Worm (Caenorhabditis elegans) whole organism, mixed stage, embryonic: ENCODE measurements around the gene F54G2.1.

Experiments used
- M03D4.4 ChIP-seq: sonication (generic microtip); optimal IDR thresholded peaks from 2 replicates; lab custom pipeline; 2017; ENCODE audit warnings: mild to moderate bottlenecking, missing genetic modification characterization, missing compliant biosample characterization
- ces-1 ChIP-seq: fragments of 150-350 bp; optimal IDR thresholded peaks from 2 replicates; lab custom pipeline; 2014; ENCODE audit warnings: missing biosample characterization, missing genetic modification reagents, missing genetic modification characterization
- lin-13 ChIP-seq: fragments of 150-350 bp; optimal IDR thresholded peaks from 2 replicates; lab custom pipeline; 2014; ENCODE audit warnings: missing biosample characterization, missing genetic modification characterization
- mab-5 ChIP-seq: fragments of 150-350 bp; optimal IDR thresholded peaks from 2 replicates; lab custom pipeline; 2014; ENCODE audit warnings: missing biosample characterization, missing genetic modification characterization
- mep-1 ChIP-seq: fragments of 150-350 bp; optimal IDR thresholded peaks from 2 replicates; lab custom pipeline; 2017; ENCODE audit warnings: missing biosample characterization, missing genetic modification reagents, missing genetic modification characterization, inconsistent platforms
- nhr-12 ChIP-seq: fragments of 150-350 bp; optimal IDR thresholded peaks from 2 replicates; lab custom pipeline; 2014; ENCODE audit warnings: missing biosample characterization, missing genetic modification characterization
- nhr-237 ChIP-seq: fragments of 150-350 bp; optimal IDR thresholded peaks from 2 replicates; lab custom pipeline; 2014; ENCODE audit warnings: missing biosample characterization, missing genetic modification characterization
- unc-62 ChIP-seq: fragments of 150-350 bp; optimal IDR thresholded peaks from 2 replicates; lab custom pipeline; 2014; ENCODE audit warnings: missing biosample characterization, missing genetic modification reagents, missing genetic modification characterization
- ztf-11 ChIP-seq: fragments of 150-350 bp; optimal IDR thresholded peaks from 2 replicates; lab custom pipeline; 2014; ENCODE audit warnings: missing biosample characterization, missing genetic modification characterization

DNA sequence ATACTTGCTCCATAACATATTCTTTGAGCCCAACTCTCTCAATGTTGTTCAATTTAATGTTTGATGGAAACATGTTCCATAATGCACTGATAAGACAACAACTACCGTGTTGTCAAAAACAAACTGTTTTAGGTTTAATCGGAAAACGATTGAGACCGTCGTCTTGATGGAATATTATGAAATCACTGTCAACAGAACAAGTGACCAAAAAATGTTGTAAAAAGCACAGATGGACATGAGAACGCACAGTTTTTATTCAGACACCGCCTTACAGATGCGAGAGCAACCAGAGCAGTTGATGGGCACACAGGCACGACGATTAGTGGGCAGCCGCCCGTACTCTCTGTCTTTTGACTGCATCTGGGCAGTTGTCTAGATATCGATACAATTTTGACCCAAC lies 28.9 kb upstream of the F54G2.1 start:
- TF ChIP-seq nhr-237 (tag; lab: Kevin White, UChicago) = no peak
- no peak for TF ChIP-seq lin-13 (tag; lab: Kevin White, UChicago)
- TF ChIP-seq ces-1 (GFP tag; lab: Kevin White, UChicago) = no peak
- no peak for TF ChIP-seq unc-62 (GFP tag; lab: Kevin White, UChicago)
- TF ChIP-seq ztf-11 (tag; lab: Kevin White, UChicago) = no peak
- no peak for TF ChIP-seq nhr-12 (tag; lab: Kevin White, UChicago)
- no peak for TF ChIP-seq mep-1 (tag; lab: Kevin White, UChicago)
- no peak for TF ChIP-seq M03D4.4 (tag; lab: Kevin White, UChicago)
- TF ChIP-seq mab-5 (tag; lab: Kevin White, UChicago) = no peak
